Worm (Caenorhabditis elegans): ENCODE measurements around the gene pch-2.

pch-2 gene

DNA sequence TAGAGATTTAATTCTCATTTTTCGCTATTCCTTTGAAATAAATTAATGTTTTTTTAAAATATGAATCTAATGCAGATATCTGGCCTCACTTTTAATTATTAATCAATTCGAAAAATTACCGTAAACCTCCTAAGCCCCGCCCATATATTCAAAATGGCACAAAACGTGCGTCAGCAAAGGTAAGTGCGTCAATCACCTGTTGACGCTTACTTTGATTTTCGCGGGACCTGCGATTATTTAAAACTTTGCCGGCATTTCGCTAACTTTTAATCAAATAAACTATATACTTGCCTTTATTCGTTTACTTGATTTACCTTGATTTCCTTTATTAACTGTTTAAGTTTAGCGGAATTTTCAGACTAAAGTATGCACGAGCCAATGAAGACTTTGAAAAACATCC is at the start of gene pch-2:
TSS of gene pch-2 (plus strand) at position 359 of the 400 bp plus-strand sequence.
- TF ChIP-seq ceh-36 (tag; optimal IDR thresholded peaks at IDR 0.05) (no peak), B0310.2 (tag; optimal IDR thresholded peaks at IDR 0.05) (no peak), tbx-37 (GFP tag; conservative IDR thresholded peaks at IDR 0.05) (no peak), flt-1 (GFP tag; IDR thresholded peaks at IDR 0.05) (no peak), sea-1 (GFP tag; conservative IDR thresholded peaks at IDR 0.05) (no peak), aly-1 (tag; optimal IDR thresholded peaks at IDR 0.05) (no peak), ceh-13 (GFP tag; optimal IDR thresholded peaks at IDR 0.05) (no peak), tbx-11 (GFP tag; IDR thresholded peaks at IDR 0.05) (no peak), ets-7 (tag; optimal IDR thresholded peaks at IDR 0.05) (no peak), scrt-1 (GFP tag; IDR thresholded peaks at IDR 0.05) (no peak), hmg-4 (GFP tag; optimal IDR thresholded peaks at IDR 0.05) (no peak), F13C5.2 (tag; optimal IDR thresholded peaks at IDR 0.05) (no peak), hnd-1 (tag; optimal IDR thresholded peaks at IDR 0.05) (no peak), tra-4 (tag; optimal IDR thresholded peaks at IDR 0.05) (no peak), hmbx-1 (tag; optimal IDR thresholded peaks at IDR 0.05) (no peak), ama-1 (optimal IDR thresholded peaks at IDR 0.05) (no peak), pes-1 (GFP tag; IDR thresholded peaks at IDR 0.05) (no peak)

DNA sequence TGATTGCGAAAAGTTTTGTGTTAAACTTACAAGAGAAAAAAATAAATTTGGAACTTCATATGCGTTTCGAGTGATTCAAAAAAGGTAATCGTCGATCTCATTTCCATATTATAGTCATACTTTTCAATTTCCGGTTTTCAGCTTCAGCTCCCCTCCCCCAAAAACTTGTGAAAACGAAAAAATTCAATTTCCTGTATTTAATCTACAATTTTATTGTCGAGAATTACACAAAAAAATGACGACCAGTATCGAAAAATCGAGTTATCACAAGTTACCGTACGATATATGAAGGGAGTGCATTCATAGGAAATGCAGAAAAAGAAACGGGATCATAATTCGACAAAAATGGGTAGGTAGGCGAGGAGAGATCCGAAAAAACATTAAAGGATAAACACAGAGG is 46.1 kb upstream of the pch-2 start, which contains the start of gene lron-4:
TSS of gene lron-4 (minus strand) at position 101 of the 400 bp plus-strand sequence.
- no peak for TF ChIP-seq hmbx-1 (tag; optimal IDR thresholded peaks at IDR 0.05)
- TF ChIP-seq ets-7 (tag; optimal IDR thresholded peaks at IDR 0.05) = no peak
- no peak for TF ChIP-seq tbx-11 (GFP tag; IDR thresholded peaks at IDR 0.05)
- no peak for TF ChIP-seq flt-1 (GFP tag; IDR thresholded peaks at IDR 0.05)
- no peak for TF ChIP-seq ceh-36 (tag; optimal IDR thresholded peaks at IDR 0.05)
- no peak for TF ChIP-seq hnd-1 (tag; optimal IDR thresholded peaks at IDR 0.05)
- TF ChIP-seq tra-4 (tag; optimal IDR thresholded peaks at IDR 0.05) = no peak
- TF ChIP-seq ama-1 (optimal IDR thresholded peaks at IDR 0.05) = no peak
- no peak for TF ChIP-seq F13C5.2 (tag; optimal IDR thresholded peaks at IDR 0.05)
- no peak for TF ChIP-seq pes-1 (GFP tag; IDR thresholded peaks at IDR 0.05)
- TF ChIP-seq aly-1 (tag; optimal IDR thresholded peaks at IDR 0.05) = no peak
- TF ChIP-seq hmg-4 (GFP tag; optimal IDR thresholded peaks at IDR 0.05) = no peak
- TF ChIP-seq scrt-1 (GFP tag; IDR thresholded peaks at IDR 0.05) = no peak
- TF ChIP-seq sea-1 (GFP tag; conservative IDR thresholded peaks at IDR 0.05) = no peak
- TF ChIP-seq tbx-37 (GFP tag; conservative IDR thresholded peaks at IDR 0.05) = no peak
- TF ChIP-seq ceh-13 (GFP tag; optimal IDR thresholded peaks at IDR 0.05) = no peak
- no peak for TF ChIP-seq B0310.2 (tag; optimal IDR thresholded peaks at IDR 0.05)

DNA sequence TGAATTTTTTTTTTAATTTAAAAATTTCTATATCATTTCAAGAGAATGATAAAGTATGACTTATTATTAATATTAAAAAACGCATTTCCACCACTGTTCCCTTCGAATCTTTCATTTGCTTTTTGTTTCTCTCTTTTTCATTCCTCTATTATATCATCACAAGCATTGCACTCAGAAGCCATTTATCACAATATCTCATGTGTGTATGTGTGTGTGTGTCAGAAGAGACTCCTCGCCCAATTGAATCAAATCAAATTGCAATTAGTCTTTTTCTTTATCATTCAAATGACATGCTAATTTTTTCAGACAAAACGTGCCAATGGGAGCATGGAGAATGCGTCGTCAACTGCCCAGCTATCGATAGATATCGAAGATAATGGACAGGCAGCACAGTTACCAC is 42.0 kb upstream of the pch-2 start, which contains the start of gene unc-105:
TSS of gene unc-105 (plus strand) at position 301 of the 400 bp plus-strand sequence.
- no peak for TF ChIP-seq pes-1 (GFP tag; IDR thresholded peaks at IDR 0.05)
- no peak for TF ChIP-seq F13C5.2 (tag; optimal IDR thresholded peaks at IDR 0.05)
- TF ChIP-seq scrt-1 (GFP tag; IDR thresholded peaks at IDR 0.05) = no peak
- no peak for TF ChIP-seq hmbx-1 (tag; optimal IDR thresholded peaks at IDR 0.05)
- no peak for TF ChIP-seq ceh-36 (tag; optimal IDR thresholded peaks at IDR 0.05)
- no peak for TF ChIP-seq ets-7 (tag; optimal IDR thresholded peaks at IDR 0.05)
- TF ChIP-seq B0310.2 (tag; optimal IDR thresholded peaks at IDR 0.05) = no peak
- TF ChIP-seq ama-1 (optimal IDR thresholded peaks at IDR 0.05) = no peak

DNA sequence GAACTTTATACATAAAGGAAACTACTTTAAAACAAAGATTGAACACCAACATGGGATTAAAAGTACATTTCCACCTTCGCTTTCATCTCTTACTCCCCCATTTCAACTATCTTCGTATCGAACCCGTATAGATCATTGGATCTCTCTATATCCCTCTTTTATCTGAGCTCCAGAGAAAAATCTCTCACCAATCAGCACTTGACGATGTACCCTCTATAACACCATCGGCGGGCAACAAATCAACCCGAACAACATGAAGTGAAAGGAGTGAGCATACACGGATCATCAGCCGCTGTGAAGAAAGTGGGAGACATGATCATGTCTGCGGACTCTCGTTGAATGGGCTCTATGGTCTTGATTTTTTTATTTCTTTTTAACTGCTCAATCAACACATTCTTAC is 40.7 kb upstream of the pch-2 start:
- TF ChIP-seq tra-4 (tag; optimal IDR thresholded peaks at IDR 0.05) (no peak), ceh-36 (tag; optimal IDR thresholded peaks at IDR 0.05) (no peak), tbx-37 (GFP tag; conservative IDR thresholded peaks at IDR 0.05) (no peak), pes-1 (GFP tag; IDR thresholded peaks at IDR 0.05) (no peak)

DNA sequence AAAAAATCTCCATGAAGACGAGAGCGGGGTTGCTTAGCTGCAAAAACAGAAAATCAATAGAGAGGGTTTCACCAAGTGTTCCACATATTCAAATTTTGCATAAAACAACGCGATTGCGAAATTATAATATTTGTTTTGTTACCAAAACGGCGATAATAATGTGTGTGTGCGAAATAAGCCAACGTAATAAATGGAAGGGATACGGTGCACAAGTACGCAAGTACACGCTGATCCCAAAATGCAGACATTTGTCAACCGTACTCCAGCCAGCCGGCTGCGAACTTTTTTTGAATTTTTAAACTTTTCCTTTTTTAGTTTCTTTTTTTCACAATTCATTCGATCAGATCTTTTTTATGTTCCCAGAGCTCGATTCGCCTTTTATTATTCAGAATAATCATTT is 33.3 kb upstream of the pch-2 start, which contains the start of gene ire-1:
TSS of gene ire-1 (minus strand) at position 44 of the 400 bp plus-strand sequence.
- TF ChIP-seq hnd-1 (tag; optimal IDR thresholded peaks at IDR 0.05) (no peak), hmg-4 (GFP tag; optimal IDR thresholded peaks at IDR 0.05) (no peak)

DNA sequence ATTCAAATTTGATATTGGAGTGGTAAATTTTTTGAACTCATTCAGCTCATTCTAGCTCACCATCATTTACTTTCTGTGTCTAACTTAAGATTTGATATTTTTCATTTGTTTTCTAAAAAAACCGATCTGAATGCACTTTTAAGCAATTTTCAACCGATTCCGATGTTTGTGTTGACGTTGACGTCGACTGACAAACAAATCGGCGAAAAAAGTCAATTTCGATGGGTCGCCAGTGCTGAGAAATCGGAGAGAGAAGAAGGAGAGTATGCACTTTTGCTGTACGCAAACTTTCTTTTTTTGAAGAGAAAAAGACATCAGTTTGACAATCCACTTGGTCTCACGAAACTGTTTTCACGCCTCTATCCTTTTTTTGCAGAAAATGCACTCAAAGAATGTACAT is 32.7 kb upstream of the pch-2 start:
- TF ChIP-seq aly-1 (tag; optimal IDR thresholded peaks at IDR 0.05) (no peak), hmg-4 (GFP tag; optimal IDR thresholded peaks at IDR 0.05) (no peak)

DNA sequence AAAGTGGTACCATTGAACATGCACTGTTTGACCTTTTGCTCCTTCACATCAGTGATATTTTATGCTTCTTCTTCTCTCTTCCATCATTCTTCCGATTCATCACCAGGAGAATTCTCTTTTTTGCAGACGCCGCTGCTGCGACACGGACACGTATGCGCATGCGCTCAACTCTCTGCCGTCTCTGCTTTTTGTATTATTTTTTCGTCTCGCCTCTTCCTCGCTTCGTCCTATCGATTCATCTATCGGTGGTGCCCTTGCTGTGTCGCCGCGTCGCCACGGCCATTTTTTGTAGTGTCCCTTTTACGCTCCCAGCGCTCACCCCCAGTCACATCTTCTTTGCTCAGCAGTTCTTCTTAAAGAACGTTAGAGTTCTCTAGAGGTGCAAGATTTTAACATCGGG is 32.0 kb upstream of the pch-2 start:
- TF ChIP-seq tra-4 (tag; optimal IDR thresholded peaks at IDR 0.05) (no peak), pes-1 (GFP tag; IDR thresholded peaks at IDR 0.05) (peak; percentile 41; the same call in 1 of the 2 replicates), hmg-4 (GFP tag; optimal IDR thresholded peaks at IDR 0.05) (peak; percentile 21)

DNA sequence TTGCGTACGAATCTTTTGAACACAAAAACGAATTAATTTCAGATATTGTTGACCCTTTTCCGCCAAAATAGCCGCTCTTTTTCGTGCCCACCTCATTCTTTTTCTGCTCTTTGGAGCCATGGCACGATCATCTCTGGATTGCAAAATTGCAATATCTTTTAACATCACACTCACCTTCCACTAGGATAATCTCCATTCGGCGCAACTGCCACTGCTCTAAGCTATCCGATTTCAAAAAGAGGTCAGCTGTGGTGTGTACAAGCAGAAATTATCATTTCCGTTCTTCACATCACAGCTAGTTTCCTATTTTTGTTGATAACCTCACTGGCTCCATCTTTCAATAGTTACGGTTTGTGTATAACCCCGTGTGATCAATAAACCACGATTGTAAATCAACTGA is 31.5 kb upstream of the pch-2 start:
- TF ChIP-seq F13C5.2 (tag; optimal IDR thresholded peaks at IDR 0.05) (no peak), aly-1 (tag; optimal IDR thresholded peaks at IDR 0.05) (no peak), ama-1 (optimal IDR thresholded peaks at IDR 0.05) (no peak), tbx-37 (GFP tag; conservative IDR thresholded peaks at IDR 0.05) (no peak), pes-1 (GFP tag; IDR thresholded peaks at IDR 0.05) (no peak), tra-4 (tag; optimal IDR thresholded peaks at IDR 0.05) (no peak), hmbx-1 (tag; optimal IDR thresholded peaks at IDR 0.05) (no peak), scrt-1 (GFP tag; IDR thresholded peaks at IDR 0.05) (no peak), flt-1 (GFP tag; IDR thresholded peaks at IDR 0.05) (no peak), hnd-1 (tag; optimal IDR thresholded peaks at IDR 0.05) (no peak), tbx-11 (GFP tag; IDR thresholded peaks at IDR 0.05) (no peak)

DNA sequence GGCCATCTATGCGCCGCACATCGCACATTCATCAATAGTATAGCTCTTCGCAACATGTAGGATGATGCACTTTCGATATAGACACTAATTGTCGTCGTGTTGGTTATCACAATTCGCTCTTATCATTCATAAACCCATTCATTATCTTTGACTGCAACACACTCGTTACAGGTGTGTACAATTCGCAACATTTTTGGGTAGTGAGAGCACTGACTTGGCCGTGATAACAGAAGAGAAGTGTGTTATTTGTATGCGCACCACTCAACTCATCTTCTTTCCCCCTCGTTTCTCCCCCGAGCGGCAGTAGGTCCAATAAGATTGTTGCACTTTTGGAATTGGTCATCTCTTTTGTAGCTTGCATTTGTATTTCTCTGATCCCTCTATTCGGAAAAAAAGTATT is 30.9 kb upstream of the pch-2 start:
- TF ChIP-seq B0310.2 (tag; optimal IDR thresholded peaks at IDR 0.05) = no peak
- TF ChIP-seq ceh-36 (tag; optimal IDR thresholded peaks at IDR 0.05) = no peak
- no peak for TF ChIP-seq ama-1 (optimal IDR thresholded peaks at IDR 0.05)
- no peak for TF ChIP-seq pes-1 (GFP tag; IDR thresholded peaks at IDR 0.05)
- no peak for TF ChIP-seq hnd-1 (tag; optimal IDR thresholded peaks at IDR 0.05)
- no peak for TF ChIP-seq hmg-4 (GFP tag; optimal IDR thresholded peaks at IDR 0.05)
- TF ChIP-seq scrt-1 (GFP tag; IDR thresholded peaks at IDR 0.05) = no peak
- TF ChIP-seq tbx-11 (GFP tag; IDR thresholded peaks at IDR 0.05) = no peak
- TF ChIP-seq F13C5.2 (tag; optimal IDR thresholded peaks at IDR 0.05) = no peak
- TF ChIP-seq aly-1 (tag; optimal IDR thresholded peaks at IDR 0.05) = no peak
- no peak for TF ChIP-seq tbx-37 (GFP tag; conservative IDR thresholded peaks at IDR 0.05)
- no peak for TF ChIP-seq tra-4 (tag; optimal IDR thresholded peaks at IDR 0.05)
- no peak for TF ChIP-seq hmbx-1 (tag; optimal IDR thresholded peaks at IDR 0.05)
- TF ChIP-seq ceh-13 (GFP tag; optimal IDR thresholded peaks at IDR 0.05) = no peak
